Fruit fly (Drosophila melanogaster) whole organism, embryonic: ENCODE measurements around the gene Pvf2.

ENCODE experiments used
- Aef1 ChIP-seq: fragments of 200-800 bp; sonication (Bioruptor generic); IDR thresholded peaks from 3 replicates; pipeline ENCODE4 v1.3.6; 2022; ENCODE audit warnings: missing biosample characterization, missing genetic modification characterization
- Bdp1 ChIP-seq: fragments of 200-800 bp; sonication (Bioruptor generic); optimal IDR thresholded peaks from 3 replicates; lab custom pipeline; 2016; ENCODE audit warnings: missing biosample characterization, missing genetic modification characterization
- CG10431 ChIP-seq: fragments of 200-800 bp; sonication (Bioruptor generic); optimal IDR thresholded peaks from 3 replicates; lab custom pipeline; 2018; ENCODE audit warnings: missing biosample characterization, mild to moderate bottlenecking, missing genetic modification characterization
- CG10959 ChIP-seq: fragments of 200-800 bp; sonication (Bioruptor generic); IDR thresholded peaks from 2 replicates; pipeline ENCODE4 v1.3.6; 2022; ENCODE audit warnings: missing biosample characterization, missing genetic modification characterization
- CG11695 ChIP-seq: fragments of 200-800 bp; sonication (Bioruptor generic); IDR thresholded peaks from 3 replicates; pipeline ENCODE4 v1.3.6; 2022; ENCODE audit warnings: missing biosample characterization, missing genetic modification characterization
- CG12299 ChIP-seq: fragments of 200-800 bp; sonication (Bioruptor generic); optimal IDR thresholded peaks from 2 replicates; lab custom pipeline; 2018; ENCODE audit warnings: missing biosample characterization, mild to moderate bottlenecking, missing genetic modification characterization
- CG12942 ChIP-seq: fragments of 200-800 bp; sonication (Bioruptor generic); optimal IDR thresholded peaks from 3 replicates; lab custom pipeline; 2016; ENCODE audit warnings: missing biosample characterization, missing genetic modification characterization
- CG13287 ChIP-seq: fragments of 200-800 bp; sonication (Bioruptor generic); IDR thresholded peaks from 2 replicates; pipeline ENCODE4 v1.3.6; 2022; ENCODE audit warnings: missing biosample characterization, missing genetic modification characterization; ENCODE audit not compliant: partially characterized antibody
- CG13424 ChIP-seq: fragments of 200-800 bp; sonication (Bioruptor generic); optimal IDR thresholded peaks from 2 replicates; lab custom pipeline; 2019; ENCODE audit warnings: missing biosample characterization, mild to moderate bottlenecking, missing genetic modification characterization, moderate library complexity
- CG14860 ChIP-seq: fragments of 200-800 bp; sonication (Bioruptor generic); IDR thresholded peaks from 3 replicates; pipeline ENCODE4 v1.3.6; 2022; ENCODE audit warnings: missing biosample characterization, missing genetic modification characterization; ENCODE audit not compliant: partially characterized antibody
- CG15269 ChIP-seq: fragments of 200-800 bp; sonication (Bioruptor generic); optimal IDR thresholded peaks from 2 replicates; lab custom pipeline; 2018; ENCODE audit warnings: missing biosample characterization, mild to moderate bottlenecking, missing genetic modification characterization, moderate library complexity
- CG17186 ChIP-seq: fragments of 200-800 bp; sonication (Bioruptor generic); optimal IDR thresholded peaks from 3 replicates; lab custom pipeline; 2017; ENCODE audit warnings: missing biosample characterization, missing genetic modification reagents, missing genetic modification characterization
- CG17359 ChIP-seq: fragments of 200-800 bp; sonication (Bioruptor generic); optimal IDR thresholded peaks from 3 replicates; lab custom pipeline; 2018; ENCODE audit warnings: missing biosample characterization, mild to moderate bottlenecking, missing genetic modification characterization, moderate library complexity
- CG17802 ChIP-seq: fragments of 200-800 bp; sonication (Bioruptor generic); optimal IDR thresholded peaks from 2 replicates; lab custom pipeline; 2018; ENCODE audit warnings: missing biosample characterization, mild to moderate bottlenecking, missing genetic modification characterization, moderate library complexity
- CG18011 ChIP-seq: fragments of 200-800 bp; sonication (Bioruptor generic); optimal IDR thresholded peaks from 2 replicates; lab custom pipeline; 2017; ENCODE audit warnings: missing biosample characterization, missing genetic modification characterization, mild to moderate bottlenecking, moderate library complexity, missing genotype
- CG2199 ChIP-seq: fragments of 200-800 bp; sonication (Bioruptor generic); IDR thresholded peaks from 3 replicates; pipeline ENCODE4 v1.3.6; 2022; ENCODE audit warnings: missing biosample characterization, missing genetic modification characterization
- CG30403 ChIP-seq: fragments of 200-800 bp; sonication (Bioruptor generic); optimal IDR thresholded peaks from 3 replicates; lab custom pipeline; 2016; ENCODE audit warnings: missing biosample characterization, missing genetic modification characterization
- CG3847 ChIP-seq: fragments of 200-800 bp; sonication (Bioruptor generic); IDR thresholded peaks from 2 replicates; pipeline ENCODE4 v1.3.6; 2022; ENCODE audit warnings: missing biosample characterization, missing genetic modification characterization
- CG4282 ChIP-seq: fragments of 200-800 bp; sonication (Bioruptor generic); optimal IDR thresholded peaks from 2 replicates; lab custom pipeline; 2016; ENCODE audit warnings: missing biosample characterization, missing genetic modification characterization
- CG4820 ChIP-seq: fragments of 200-800 bp; sonication (Bioruptor generic); optimal IDR thresholded peaks from 3 replicates; lab custom pipeline; 2016; ENCODE audit warnings: missing biosample characterization, missing genetic modification characterization
- CG7372 ChIP-seq: fragments of 200-800 bp; sonication (Bioruptor generic); IDR thresholded peaks from 2 replicates; pipeline ENCODE4 v1.3.6; 2022; ENCODE audit warnings: missing biosample characterization, missing genetic modification characterization
- CG7963 ChIP-seq: fragments of 200-800 bp; sonication (Bioruptor generic); IDR thresholded peaks from 3 replicates; pipeline ENCODE4 v1.3.6; 2022; ENCODE audit warnings: missing biosample characterization, missing genetic modification characterization; ENCODE audit not compliant: partially characterized antibody
- CG9609 ChIP-seq: fragments of 200-800 bp; sonication (Bioruptor generic); optimal IDR thresholded peaks from 3 replicates; lab custom pipeline; 2016; ENCODE audit warnings: missing biosample characterization, missing genetic modification characterization
- CG9727 ChIP-seq: fragments of 200-800 bp; sonication (Bioruptor generic); optimal IDR thresholded peaks from 3 replicates; lab custom pipeline; 2017; ENCODE audit warnings: missing biosample characterization, mild to moderate bottlenecking, missing genetic modification characterization
- CG9876 ChIP-seq: fragments of 200-800 bp; sonication (Bioruptor generic); optimal IDR thresholded peaks from 2 replicates; lab custom pipeline; 2016; ENCODE audit warnings: missing biosample characterization, missing genetic modification characterization
- D19A ChIP-seq: fragments of 200-800 bp; optimal IDR thresholded peaks from 3 replicates; lab custom pipeline; 2019; ENCODE audit warnings: missing biosample characterization, mild to moderate bottlenecking, missing genetic modification characterization, moderate library complexity
- Dp ChIP-seq: fragments of 200-800 bp; sonication (Bioruptor generic); optimal IDR thresholded peaks from 2 replicates; lab custom pipeline; 2018; ENCODE audit warnings: missing biosample characterization, mild to moderate bottlenecking, missing genetic modification characterization, moderate library complexity
- Dref ChIP-seq: fragments of 200-800 bp; sonication (Bioruptor generic); IDR thresholded peaks from 2 replicates; pipeline ENCODE4 v1.3.6; 2022; ENCODE audit warnings: missing biosample characterization, missing genetic modification characterization
- Elba2 ChIP-seq: fragments of 200-800 bp; sonication (Bioruptor generic); optimal IDR thresholded peaks from 3 replicates; lab custom pipeline; 2016; ENCODE audit warnings: missing biosample characterization, missing genetic modification characterization
- Hand ChIP-seq: fragments of 200-800 bp; sonication (Bioruptor generic); optimal IDR thresholded peaks from 2 replicates; lab custom pipeline; 2017; ENCODE audit warnings: mild to moderate bottlenecking, missing biosample characterization, missing genetic modification reagents, missing genetic modification characterization
- MBD-R2 ChIP-seq: fragments of 200-800 bp; sonication (Bioruptor generic); IDR thresholded peaks from 2 replicates; pipeline ENCODE4 v1.3.6; 2022; ENCODE audit warnings: missing biosample characterization, missing genetic modification characterization
- Stat92E ChIP-seq, 3 experiments: fragments of >200 bp in 2 of 3; fragments of 200-800 bp in 1 of 3; sonication (Bioruptor generic) in 1 of 3; optimal IDR thresholded peaks; 2 replicates each; lab custom pipeline; 2017 to 2019; ENCODE audit warnings: missing biosample characterization in 3 of 3, missing genetic modification characterization in 3 of 3, mild to moderate bottlenecking in 1 of 3, moderate library complexity in 1 of 3
- Xrp1 ChIP-seq: fragments of 200-800 bp; sonication (Bioruptor generic); IDR thresholded peaks from 2 replicates; pipeline ENCODE4 v1.3.6; 2022; ENCODE audit warnings: missing biosample characterization, missing genetic modification characterization
- br ChIP-seq: fragments of >200 bp; optimal IDR thresholded peaks from 2 replicates; lab custom pipeline; 2017
- caup ChIP-seq: fragments of 200-800 bp; sonication (Bioruptor generic); optimal IDR thresholded peaks from 3 replicates; lab custom pipeline; 2017; ENCODE audit warnings: missing biosample characterization, mild to moderate bottlenecking, missing genetic modification characterization, moderate library complexity; ENCODE audit not compliant: severe bottlenecking
- emc ChIP-seq: fragments of 200-800 bp; sonication (Bioruptor generic); optimal IDR thresholded peaks from 2 replicates; lab custom pipeline; 2016; ENCODE audit warnings: missing biosample characterization, missing genetic modification characterization
- ham ChIP-seq: fragments of 200-800 bp; sonication (Bioruptor generic); IDR thresholded peaks from 2 replicates; pipeline ENCODE4 v1.3.6; 2022; ENCODE audit warnings: missing biosample characterization, missing genetic modification characterization
- hkb ChIP-seq, 2 experiments: fragments of 200-800 bp in 1 of 2; fragments of >200 bp in 1 of 2; sonication (Bioruptor generic) in 1 of 2; IDR thresholded peaks in 1 of 2; optimal IDR thresholded peaks in 1 of 2; 2 replicates each; pipeline versions ENCODE4 v1.3.6 to Lab custom; 2017 to 2022; ENCODE audit warnings: missing biosample characterization in 1 of 2, missing genetic modification characterization in 1 of 2
- knrl ChIP-seq: fragments of 200-800 bp; sonication (Bioruptor generic); IDR thresholded peaks from 3 replicates; pipeline ENCODE4 v1.3.6; 2022; ENCODE audit warnings: missing biosample characterization, missing genetic modification characterization; ENCODE audit not compliant: partially characterized antibody
- mirr ChIP-seq: fragments of 200-800 bp; sonication (Bioruptor generic); optimal IDR thresholded peaks from 3 replicates; lab custom pipeline; 2018; ENCODE audit warnings: missing biosample characterization, mild to moderate bottlenecking, missing genetic modification characterization
- pnt ChIP-seq: fragments of 200-800 bp; sonication (Bioruptor generic); optimal IDR thresholded peaks from 3 replicates; lab custom pipeline; 2016; ENCODE audit warnings: missing biosample characterization, missing genetic modification characterization
- ranshi ChIP-seq: fragments of 200-800 bp; sonication (Bioruptor generic); IDR thresholded peaks from 2 replicates; pipeline ENCODE4 v1.3.6; 2022; ENCODE audit warnings: missing biosample characterization, missing genetic modification characterization
- rib ChIP-seq: fragments of 200-800 bp; sonication (Bioruptor generic); IDR thresholded peaks from 2 replicates; pipeline ENCODE4 v1.3.6; 2022; ENCODE audit warnings: missing biosample characterization, missing genetic modification characterization
- sc ChIP-seq, 3 experiments: fragments of >200 bp in 2 of 3; fragments of 200-800 bp in 1 of 3; sonication (Bioruptor generic) in 1 of 3; optimal IDR thresholded peaks; 2 replicates in 2 of 3; 3 replicates in 1 of 3; lab custom pipeline; 2017; ENCODE audit warnings: mild to moderate bottlenecking in 1 of 3, missing biosample characterization in 1 of 3, missing genetic modification characterization in 1 of 3, missing genetic modification reagents in 1 of 3
- slbo ChIP-seq: fragments of 200-800 bp; sonication (Bioruptor generic); IDR thresholded peaks from 2 replicates; pipeline ENCODE4 v1.3.6; 2022; ENCODE audit warnings: missing biosample characterization, missing genetic modification characterization
- sob ChIP-seq: fragments of 200-800 bp; sonication (Bioruptor generic); IDR thresholded peaks from 2 replicates; pipeline ENCODE4 v1.3.6; 2022; ENCODE audit warnings: missing biosample characterization, missing genetic modification characterization
- sqz ChIP-seq: fragments of 200-800 bp; sonication (Bioruptor generic); optimal IDR thresholded peaks from 3 replicates; lab custom pipeline; 2018; ENCODE audit warnings: missing biosample characterization, mild to moderate bottlenecking, missing genetic modification characterization
- tx ChIP-seq: fragments of 200-800 bp; sonication (Bioruptor generic); optimal IDR thresholded peaks from 2 replicates; lab custom pipeline; 2016; ENCODE audit warnings: missing biosample characterization, missing genetic modification characterization
- vnd ChIP-seq: fragments of 200-800 bp; sonication (Bioruptor generic); IDR thresholded peaks from 3 replicates; pipeline ENCODE4 v1.3.6; 2022; ENCODE audit warnings: missing biosample characterization, missing genetic modification characterization; ENCODE audit not compliant: partially characterized antibody
- wor ChIP-seq: fragments of 200-800 bp; sonication (Bioruptor generic); IDR thresholded peaks from 2 replicates; pipeline ENCODE4 v1.3.6; 2022; ENCODE audit warnings: missing biosample characterization, missing genetic modification characterization
- zen2 ChIP-seq: fragments of 200-800 bp; sonication (Bioruptor generic); IDR thresholded peaks from 3 replicates; pipeline ENCODE4 v1.3.6; 2022; ENCODE audit warnings: missing biosample characterization, missing genetic modification characterization; ENCODE audit not compliant: partially characterized antibody

The Pvf2 gene

dm6 chr2L:7065687-7066086 is 18.7 kb downstream of the Pvf2 start, which contains the start of gene Nuf2 (continued):
- TF ChIP-seq mirr (no peak), Elba2 (GFP tag; lab: Kevin White, UChicago) (no peak), Hand (GFP tag; lab: Kevin White, UChicago) (no peak), vnd (GFP tag; lab: Robert Waterston, UW) (no peak), CG9609 (GFP tag; lab: Kevin White, UChicago) (no peak), CG30403 (GFP tag; lab: Kevin White, UChicago) (no peak), CG9727 (GFP tag; lab: Kevin White, UChicago) (no peak), CG3847 (no peak), D19A (no peak), hkb (optimal IDR thresholded peaks at IDR 0.05; lab: Kevin White, UChicago) (peak; percentile 20), hkb (GFP tag; IDR thresholded peaks at IDR 0.05; lab: Robert Waterston, UW) (no peak), CG2199 (GFP tag; lab: Robert Waterston, UW) (no peak), Bdp1 (GFP tag; lab: Kevin White, UChicago) (no peak), tx (GFP tag; lab: Kevin White, UChicago) (no peak), Dref (GFP tag; lab: Robert Waterston, UW) (no peak), br (lab: Kevin White, UChicago) (no peak), CG7372 (GFP tag; lab: Robert Waterston, UW) (no peak), ranshi (no peak), slbo (no peak), rib (GFP tag; lab: Robert Waterston, UW) (no peak), Dp (GFP tag; lab: Kevin White, UChicago) (peak; percentile 80), CG4820 (GFP tag; lab: Kevin White, UChicago) (no peak), zen2 (GFP tag; lab: Robert Waterston, UW) (no peak), MBD-R2 (GFP tag; lab: Robert Waterston, UW) (peak; percentile 69), pnt (GFP tag; lab: Kevin White, UChicago) (no peak), CG18011 (peak; percentile 18), CG13424 (tag; lab: Kevin White, UChicago) (no peak), Stat92E (GFP tag; optimal IDR thresholded peaks at IDR 0.05; lab: Kevin White, UChicago) (no peak), CG12299 (tag; lab: Kevin White, UChicago) (no peak), emc (GFP tag; lab: Kevin White, UChicago) (no peak), sc (optimal IDR thresholded peaks at IDR 0.05; lab: Kevin White, UChicago) (no peak), sc (GFP tag; optimal IDR thresholded peaks at IDR 0.05; lab: Kevin White, UChicago) (no peak), wor (no peak), CG10959 (GFP tag; lab: Robert Waterston, UW) (no peak), sob (GFP tag; lab: Robert Waterston, UW) (no peak), CG17359 (tag; lab: Kevin White, UChicago) (no peak), CG17186 (peak; percentile 25), CG13287 (no peak; the same call in 1 of the 2 replicates), CG14860 (GFP tag; lab: Robert Waterston, UW) (no peak), CG11695 (GFP tag; lab: Robert Waterston, UW) (no peak), CG9876 (GFP tag; lab: Kevin White, UChicago) (no peak), CG4282 (GFP tag; lab: Kevin White, UChicago) (no peak), Aef1 (GFP tag; lab: Robert Waterston, UW) (no peak), caup (GFP tag; lab: Kevin White, UChicago) (no peak), CG15269 (tag; lab: Kevin White, UChicago) (no peak), CG10431 (GFP tag; lab: Kevin White, UChicago) (no peak), Xrp1 (GFP tag; lab: Robert Waterston, UW) (no peak), knrl (peak; percentile 35; the same call in 1 of the 3 replicates), sqz (GFP tag; lab: Kevin White, UChicago) (no peak), CG17802 (tag; lab: Kevin White, UChicago) (peak; percentile 49), CG12942 (GFP tag; lab: Kevin White, UChicago) (no peak), CG7963 (GFP tag; lab: Robert Waterston, UW) (no peak), ham (GFP tag; lab: Robert Waterston, UW) (no peak)
